Worm (Caenorhabditis elegans) whole organism, L4 larva: ENCODE measurements around the gene srbc-33.

Experiments
- Y105C5A.15 ChIP-seq: fragments of 200-800 bp; sonication (Bioruptor generic); IDR thresholded peaks from 2 replicates; pipeline ENCODE4 v1.3.6; 2022; ENCODE audit warnings: missing genetic modification characterization, missing compliant biosample characterization
- aha-1 ChIP-seq: fragments of 150-350 bp; peaks from one replicate; lab custom pipeline; 2014; ENCODE audit warnings: missing biosample characterization, missing genetic modification characterization
- cey-2 ChIP-seq: sonication (generic microtip); optimal IDR thresholded peaks from 3 replicates; lab custom pipeline; 2017; ENCODE audit warnings: missing genetic modification characterization, mild to moderate bottlenecking, missing compliant biosample characterization, antibody characterized with exemption, borderline replicate concordance; ENCODE audit not compliant: insufficient read depth
- daf-16 ChIP-seq, 3 experiments: sonication (generic microtip); optimal IDR thresholded peaks; 2 replicates each; lab custom pipeline; 2016 to 2017; ENCODE audit warnings: missing genetic modification characterization in 3 of 3, missing genetic modification reagents in 3 of 3, mild to moderate bottlenecking in 2 of 3, missing compliant biosample characterization in 2 of 3, missing biosample characterization in 1 of 3, moderate library complexity in 1 of 3
- daf-8 ChIP-seq: fragments of 200-800 bp; sonication (Bioruptor generic); IDR thresholded peaks from 2 replicates; pipeline ENCODE4 v1.3.6; 2022; ENCODE audit warnings: missing genetic modification characterization, missing compliant biosample characterization
- dpl-1 ChIP-seq: fragments of 150-350 bp; optimal IDR thresholded peaks from 2 replicates; lab custom pipeline; 2014; ENCODE audit warnings: missing biosample characterization, missing genetic modification reagents, missing genetic modification characterization
- egl-43 ChIP-seq: fragments of 200-800 bp; sonication (Bioruptor generic); IDR thresholded peaks from 2 replicates; pipeline ENCODE4 v1.3.6; 2022; ENCODE audit warnings: missing genetic modification reagents, missing genetic modification characterization, missing compliant biosample characterization
- fkh-10 ChIP-seq: fragments of 150-350 bp; optimal IDR thresholded peaks from 2 replicates; lab custom pipeline; 2014; ENCODE audit warnings: missing biosample characterization, missing genetic modification reagents, missing genetic modification characterization
- fos-1 ChIP-seq: fragments of 150-350 bp; optimal IDR thresholded peaks from 2 replicates; lab custom pipeline; 2014; ENCODE audit warnings: missing biosample characterization, missing genetic modification characterization
- hif-1 ChIP-seq, 2 experiments: sonication (generic microtip); optimal IDR thresholded peaks; 2 replicates each; lab custom pipeline; 2016 to 2017; ENCODE audit warnings: missing compliant biosample characterization in 2 of 2, missing genetic modification characterization in 2 of 2, missing genetic modification reagents in 2 of 2, missing genotype in 2 of 2, mild to moderate bottlenecking in 1 of 2
- lin-1 ChIP-seq: fragments of 200-800 bp; sonication (Bioruptor generic); IDR thresholded peaks from 2 replicates; pipeline ENCODE4 v1.3.6; 2022; ENCODE audit warnings: missing genetic modification reagents, missing genetic modification characterization, missing compliant biosample characterization
- nhr-11 ChIP-seq: fragments of 150-350 bp; optimal IDR thresholded peaks from 2 replicates; lab custom pipeline; 2014; ENCODE audit warnings: missing biosample characterization, missing genetic modification characterization
- skn-1 ChIP-seq: fragments of 150-350 bp; optimal IDR thresholded peaks from 2 replicates; lab custom pipeline; 2014; ENCODE audit warnings: missing biosample characterization, missing genetic modification characterization
- zip-2 ChIP-seq: fragments of 150-350 bp; optimal IDR thresholded peaks from 2 replicates; lab custom pipeline; 2014; ENCODE audit warnings: missing biosample characterization, missing genetic modification characterization

The srbc-33 gene

ce11 chrV:3444777-3445089, 39.9 kb downstream of the srbc-33 start, which contains the start of gene cfz-2:
TSS of gene cfz-2 (minus strand) at chrV:3444877.
- TF ChIP-seq Y105C5A.15 (GFP tag; lab: Robert Waterston, UW) (no peak), fkh-10 (GFP tag; lab: Kevin White, UChicago) (no peak), dpl-1 (no peak), daf-16 (GFP tag; optimal IDR thresholded peaks at IDR 0.05; lab: Kevin White, UChicago) (no peak), daf-16 (tag; optimal IDR thresholded peaks at IDR 0.05; lab: Kevin White, UChicago) (no peak), nhr-11 (tag; lab: Kevin White, UChicago) (no peak), egl-43 (GFP tag; lab: Robert Waterston, UW) (no peak), hif-1 (tag; optimal IDR thresholded peaks at IDR 0.05; lab: Kevin White, UChicago) (no peak), lin-1 (GFP tag; lab: Robert Waterston, UW) (no peak), daf-8 (GFP tag; lab: Robert Waterston, UW) (no peak), zip-2 (no peak)

DNA sequence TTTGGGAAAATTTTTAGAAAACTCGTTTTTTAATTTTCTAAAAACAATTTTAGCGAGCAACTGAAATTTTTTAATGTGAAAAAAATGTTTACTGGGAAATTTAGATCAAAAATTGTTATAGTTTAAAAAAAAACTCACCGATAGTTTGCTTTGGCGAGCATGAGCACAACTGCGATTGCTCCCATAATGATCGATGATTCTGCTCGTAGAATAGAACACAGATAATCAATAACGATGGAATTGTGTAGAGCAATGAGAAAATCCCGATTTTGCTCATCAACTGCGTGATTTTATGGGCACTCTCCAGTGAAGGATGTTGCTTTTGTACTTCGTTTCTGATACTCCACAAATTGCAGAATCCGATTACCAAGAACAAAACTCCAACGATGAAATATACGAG, 42.0 kb downstream of the srbc-33 start:
- no peak for TF ChIP-seq cey-2
- TF ChIP-seq aha-1 (tag; lab: Kevin White, UChicago): peak; percentile 81
- no peak for TF ChIP-seq skn-1 (tag; lab: Kevin White, UChicago)
- TF ChIP-seq fos-1 (tag; lab: Kevin White, UChicago): no peak
